Worm (Caenorhabditis elegans): ENCODE measurements around the gene lin-26.
A peak's percentile ranks its signal among the peaks of the same experiment; 100 is the strongest.

Gene lin-26

DNA sequence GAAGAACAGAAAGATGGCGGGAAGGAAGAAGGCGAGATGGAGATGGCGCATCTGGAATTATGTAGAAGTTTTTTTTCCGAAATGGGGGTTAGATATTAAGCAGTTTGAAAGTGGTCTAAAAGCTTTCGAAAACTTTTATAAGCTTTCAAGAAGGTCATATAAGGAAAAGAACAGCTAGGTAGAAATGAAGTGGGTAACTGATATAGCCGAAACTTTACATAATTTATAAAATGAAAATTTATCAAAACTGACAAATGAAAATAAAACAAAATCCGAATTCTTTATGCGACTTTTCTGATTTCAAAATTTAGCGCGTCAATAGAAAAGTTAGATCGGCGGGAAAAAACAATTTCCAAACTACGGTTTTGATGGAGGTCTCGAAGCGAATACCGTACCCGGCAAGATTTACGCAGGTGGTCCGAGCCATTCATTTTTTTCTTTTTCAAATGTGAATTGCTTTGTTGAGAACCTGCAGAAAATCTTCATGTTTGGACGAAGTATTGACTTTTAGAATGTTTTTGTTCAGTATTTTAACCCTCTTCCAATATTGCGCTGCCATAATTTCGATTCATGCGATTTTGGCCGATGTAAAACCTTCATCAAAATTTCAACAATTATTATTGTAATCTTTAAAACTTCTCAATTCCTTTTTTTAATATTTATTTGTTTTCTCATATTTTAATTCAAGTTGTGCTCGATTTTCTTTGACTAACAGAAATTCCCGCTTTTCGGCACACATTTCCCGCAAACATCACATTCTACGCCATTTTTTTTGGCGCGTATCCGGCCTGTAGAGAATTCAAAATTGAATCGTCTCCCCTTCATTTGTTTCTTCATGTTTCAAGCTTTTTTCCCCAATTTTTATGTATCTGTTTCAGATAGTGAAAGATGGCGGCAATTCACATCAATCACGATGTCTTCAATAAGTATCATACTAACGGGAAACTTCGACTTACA lies 18.0 kb upstream of the lin-26 start, which contains the start of the genes F18A1.7 and rpa-1 (continued):
- TF ChIP-seq lin-26 (GFP tag; IDR thresholded peaks at IDR 0.05) (no peak), dox-1 (GFP tag; IDR thresholded peaks at IDR 0.05) (peak; percentile 81), hmg-20 (GFP tag; IDR thresholded peaks at IDR 0.05) (no peak), tlf-1 (GFP tag; optimal IDR thresholded peaks at IDR 0.05) (peak; percentile 79), hrde-1 (tag; optimal IDR thresholded peaks at IDR 0.05; ENCODE audit: borderline replicate concordance) (no peak), B0035.1 (tag; optimal IDR thresholded peaks at IDR 0.05) (no peak), mxl-1 (tag; optimal IDR thresholded peaks at IDR 0.05) (no peak), cebp-1 (GFP tag; IDR thresholded peaks at IDR 0.05) (no peak), cebp-1 (tag; optimal IDR thresholded peaks at IDR 0.05) (no peak), egl-18 (GFP tag; IDR thresholded peaks at IDR 0.05) (no peak), K11D2.4 (GFP tag; IDR thresholded peaks at IDR 0.05) (no peak), ets-4 (GFP tag; optimal IDR thresholded peaks at IDR 0.05) (no peak), cebp-2 (GFP tag; IDR thresholded peaks at IDR 0.05) (no peak), sptf-2 (GFP tag; optimal IDR thresholded peaks at IDR 0.05) (no peak), let-526 (GFP tag; IDR thresholded peaks at IDR 0.05) (no peak), Y56A3A.18 (GFP tag; IDR thresholded peaks at IDR 0.05) (no peak), nhr-179 (tag; optimal IDR thresholded peaks at IDR 0.05) (no peak), ztf-18 (tag; optimal IDR thresholded peaks at IDR 0.05) (no peak), T26A5.8 (tag; optimal IDR thresholded peaks at IDR 0.05) (no peak), athp-1 (tag; optimal IDR thresholded peaks at IDR 0.05) (peak; percentile 16), ztf-6 (GFP tag; IDR thresholded peaks at IDR 0.05) (no peak), madf-8 (GFP tag; conservative IDR thresholded peaks at IDR 0.05) (peak; percentile 94), madf-6 (GFP tag; IDR thresholded peaks at IDR 0.05) (peak; percentile 98), ceh-58 (GFP tag; IDR thresholded peaks at IDR 0.05) (no peak), unc-130 (GFP tag; optimal IDR thresholded peaks at IDR 0.05) (peak; percentile 87), C17E4.6 (GFP tag; IDR thresholded peaks at IDR 0.05) (no peak), lin-40 (tag; optimal IDR thresholded peaks at IDR 0.05) (no peak), F52B5.7 (tag; optimal IDR thresholded peaks at IDR 0.05) (no peak), him-1 (tag; optimal IDR thresholded peaks at IDR 0.05) (no peak), F57C9.4 (tag; optimal IDR thresholded peaks at IDR 0.05) (no peak), D2030.7 (GFP tag; IDR thresholded peaks at IDR 0.05) (peak; percentile 94), snpc-3.4 (tag; optimal IDR thresholded peaks at IDR 0.05) (peak; percentile 79), tbp1 (GFP tag; optimal IDR thresholded peaks at IDR 0.05) (peak; percentile 33), dpff-1 (tag; optimal IDR thresholded peaks at IDR 0.05) (no peak)

DNA sequence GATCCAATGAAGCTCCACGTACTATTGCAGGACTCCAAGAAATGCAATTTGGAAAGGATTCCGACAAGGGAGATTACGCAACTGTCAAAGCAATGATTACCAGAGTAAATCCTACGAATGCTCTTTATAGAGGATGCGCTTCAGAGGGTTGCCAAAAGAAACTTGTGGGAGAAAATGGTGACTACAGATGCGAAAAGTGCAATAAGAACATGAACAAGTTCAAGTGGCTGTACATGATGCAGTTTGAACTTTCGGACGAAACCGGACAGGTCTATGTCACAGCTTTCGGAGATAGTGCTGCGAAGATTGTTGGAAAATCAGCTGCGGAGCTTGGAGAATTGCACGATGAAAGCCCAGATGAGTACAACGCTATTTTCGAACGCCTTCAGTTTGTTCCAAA lies 15.7 kb upstream of the lin-26 start:
- no peak for TF ChIP-seq F49E8.2 (tag; optimal IDR thresholded peaks at IDR 0.05; ENCODE audit: insufficient read depth)
- TF ChIP-seq akir-1 (GFP tag; optimal IDR thresholded peaks at IDR 0.05): no peak
- 0 out of 2 replicates have a peak, but pooled peaks have one; percentile 9 for TF ChIP-seq F37B4.10 (GFP tag; IDR thresholded peaks at IDR 0.05)
- TF ChIP-seq Y67H2A.10 (GFP tag; conservative IDR thresholded peaks at IDR 0.05): no peak
- TF ChIP-seq nhr-120 (GFP tag; IDR thresholded peaks at IDR 0.05): no peak
- TF ChIP-seq attf-5 (GFP tag; optimal IDR thresholded peaks at IDR 0.05): no peak

Measured in whole organism, young adult.